Worm (Caenorhabditis elegans) whole organism, late embryonic: Measurements from ENCODE around the gene F52C6.2.

Source experiments
- C08G9.2 ChIP-seq: sonication (generic microtip); optimal IDR thresholded peaks from 2 replicates; lab custom pipeline; 2016; ENCODE audit warnings: mild to moderate bottlenecking, missing genetic modification characterization, moderate library complexity, missing compliant biosample characterization
- K09A11.1 ChIP-seq: sonication (generic microtip); optimal IDR thresholded peaks from 2 replicates; lab custom pipeline; 2017; ENCODE audit warnings: antibody characterized with exemption, mild to moderate bottlenecking, missing genetic modification characterization, missing compliant biosample characterization; ENCODE audit not compliant: insufficient read depth
- ceh-14 ChIP-seq: sonication (generic microtip); optimal IDR thresholded peaks from 2 replicates; lab custom pipeline; 2016; ENCODE audit warnings: missing genotype, missing genetic modification characterization, missing compliant biosample characterization
- ceh-30 ChIP-seq: fragments of 150-350 bp; optimal IDR thresholded peaks from 2 replicates; lab custom pipeline; 2014; ENCODE audit warnings: missing biosample characterization, missing genetic modification characterization
- ceh-34 ChIP-seq: sonication (generic microtip); optimal IDR thresholded peaks from 2 replicates; lab custom pipeline; 2016; ENCODE audit warnings: mild to moderate bottlenecking, missing genetic modification characterization, missing compliant biosample characterization
- ceh-45 ChIP-seq: fragments of 200-800 bp; sonication (Bioruptor generic); IDR thresholded peaks from 2 replicates; pipeline ENCODE4 v1.3.6; 2022; ENCODE audit warnings: missing genetic modification reagents, missing genetic modification characterization, missing compliant biosample characterization
- ceh-6 ChIP-seq: fragments of 200-800 bp; sonication (Bioruptor generic); optimal IDR thresholded peaks from 2 replicates; lab custom pipeline; 2018; ENCODE audit warnings: mild to moderate bottlenecking, missing genetic modification characterization, missing compliant biosample characterization
- ceh-9 ChIP-seq: sonication (generic microtip); optimal IDR thresholded peaks from 2 replicates; lab custom pipeline; 2016; ENCODE audit warnings: mild to moderate bottlenecking, missing genetic modification characterization, inconsistent platforms, missing compliant biosample characterization
- che-1 ChIP-seq: sonication (generic microtip); optimal IDR thresholded peaks from 2 replicates; lab custom pipeline; 2016; ENCODE audit warnings: mild to moderate bottlenecking, missing genetic modification characterization, missing compliant biosample characterization
- dmd-4 ChIP-seq: sonication (generic microtip); optimal IDR thresholded peaks from 2 replicates; lab custom pipeline; 2016; ENCODE audit warnings: borderline replicate concordance, missing genetic modification characterization, missing compliant biosample characterization
- elt-4 ChIP-seq: sonication (generic microtip); optimal IDR thresholded peaks from 2 replicates; lab custom pipeline; 2016; ENCODE audit warnings: missing genetic modification characterization, missing compliant biosample characterization
- eyg-1 ChIP-seq: sonication (generic microtip); optimal IDR thresholded peaks from 2 replicates; lab custom pipeline; 2016; ENCODE audit warnings: missing genotype, missing genetic modification characterization, missing compliant biosample characterization
- fax-1 ChIP-seq: sonication (generic microtip); optimal IDR thresholded peaks from 2 replicates; lab custom pipeline; 2016; ENCODE audit warnings: missing genotype, missing genetic modification characterization, missing compliant biosample characterization
- gmeb-2 ChIP-seq: sonication (generic microtip); optimal IDR thresholded peaks from 2 replicates; lab custom pipeline; 2016; ENCODE audit warnings: missing genetic modification characterization, inconsistent platforms, missing compliant biosample characterization
- hlh-15 ChIP-seq: sonication (generic microtip); optimal IDR thresholded peaks from 2 replicates; lab custom pipeline; 2016; ENCODE audit warnings: missing genetic modification characterization, missing compliant biosample characterization
- hlh-30 ChIP-seq: sonication (generic microtip); optimal IDR thresholded peaks from 2 replicates; lab custom pipeline; 2017; ENCODE audit warnings: antibody characterized with exemption, missing genetic modification characterization, missing compliant biosample characterization; ENCODE audit not compliant: insufficient read depth
- hlh-8 ChIP-seq: sonication (generic microtip); optimal IDR thresholded peaks from 2 replicates; lab custom pipeline; 2016; ENCODE audit warnings: missing genotype, missing genetic modification characterization, missing compliant biosample characterization
- lin-11 ChIP-seq: fragments of 200-800 bp; sonication (Bioruptor generic); optimal IDR thresholded peaks from 2 replicates; lab custom pipeline; 2018; ENCODE audit warnings: mild to moderate bottlenecking, missing genetic modification characterization, missing compliant biosample characterization
- nhr-11 ChIP-seq: fragments of 150-350 bp; optimal IDR thresholded peaks from 2 replicates; lab custom pipeline; 2014; ENCODE audit warnings: missing biosample characterization, missing genetic modification characterization
- nhr-232 ChIP-seq: sonication (generic microtip); optimal IDR thresholded peaks from 2 replicates; lab custom pipeline; 2016; ENCODE audit warnings: missing genetic modification characterization, missing compliant biosample characterization
- odd-2 ChIP-seq: sonication (generic microtip); optimal IDR thresholded peaks from 2 replicates; lab custom pipeline; 2017; ENCODE audit warnings: antibody characterized with exemption, mild to moderate bottlenecking, missing genetic modification characterization, missing compliant biosample characterization
- pag-3 ChIP-seq: sonication (generic microtip); optimal IDR thresholded peaks from 2 replicates; lab custom pipeline; 2016; ENCODE audit warnings: missing compliant biosample characterization, missing genetic modification characterization, borderline replicate concordance
- pha-4 ChIP-seq: fragments of 150-350 bp; optimal IDR thresholded peaks from 2 replicates; lab custom pipeline; 2018; ENCODE audit warnings: missing biosample characterization, missing genetic modification reagents, missing genetic modification characterization
- pros-1 ChIP-seq: fragments of 150-350 bp; optimal IDR thresholded peaks from 2 replicates; lab custom pipeline; 2014; ENCODE audit warnings: missing biosample characterization, missing genetic modification reagents, missing genetic modification characterization
- ref-2 ChIP-seq: sonication (generic microtip); optimal IDR thresholded peaks from 2 replicates; lab custom pipeline; 2016; ENCODE audit warnings: missing genetic modification characterization, missing compliant biosample characterization
- rnt-1 ChIP-seq: sonication (generic microtip); optimal IDR thresholded peaks from 2 replicates; lab custom pipeline; 2016; ENCODE audit warnings: missing genetic modification characterization, missing compliant biosample characterization
- syd-9 ChIP-seq: sonication (generic microtip); optimal IDR thresholded peaks from 2 replicates; lab custom pipeline; 2016; ENCODE audit warnings: mild to moderate bottlenecking, missing genetic modification characterization, moderate library complexity, missing compliant biosample characterization
- tbx-7 ChIP-seq: sonication (generic microtip); optimal IDR thresholded peaks from 2 replicates; lab custom pipeline; 2016; ENCODE audit warnings: missing genotype, missing genetic modification characterization, missing compliant biosample characterization
- ttx-3 ChIP-seq: sonication (generic microtip); optimal IDR thresholded peaks from 2 replicates; lab custom pipeline; 2016; ENCODE audit warnings: missing genetic modification reagents, missing genetic modification characterization, missing compliant biosample characterization
- unc-3 ChIP-seq, 2 experiments: fragments of 200-800 bp in 1 of 2; sonication (Bioruptor generic) in 1 of 2; sonication (generic microtip) in 1 of 2; conservative IDR thresholded peaks in 1 of 2; optimal IDR thresholded peaks in 1 of 2; 2 replicates each; pipeline versions ENCODE4 v1.3.6 to Lab custom; 2016 to 2022; ENCODE audit warnings: missing compliant biosample characterization in 2 of 2, missing genetic modification characterization in 2 of 2, missing genetic modification reagents in 1 of 2
- unc-42 ChIP-seq: sonication (generic microtip); optimal IDR thresholded peaks from 2 replicates; lab custom pipeline; 2016; ENCODE audit warnings: missing genotype, missing genetic modification characterization, missing compliant biosample characterization
- unc-86 ChIP-seq: sonication (generic microtip); optimal IDR thresholded peaks from 2 replicates; lab custom pipeline; 2016; ENCODE audit warnings: missing genetic modification characterization, missing compliant biosample characterization
- ztf-16 ChIP-seq: sonication (generic microtip); optimal IDR thresholded peaks from 2 replicates; lab custom pipeline; 2017; ENCODE audit warnings: missing genetic modification characterization, missing compliant biosample characterization

Gene F52C6.2

ce11 chrII:1897936-1898335, 28.3 kb upstream of the F52C6.2 start, which contains the start of gene C46F9.6:
Gene C46F9.6 (plus strand): TSS chrII:1898236.
- TF ChIP-seq unc-3 (GFP tag; conservative IDR thresholded peaks at IDR 0.05; lab: Robert Waterston, UW): no peak
- no peak for TF ChIP-seq unc-3 (tag; optimal IDR thresholded peaks at IDR 0.05; lab: Kevin White, UChicago)
- TF ChIP-seq ceh-6 (GFP tag; lab: Kevin White, UChicago): no peak
- no peak for TF ChIP-seq K09A11.1 (tag; lab: Kevin White, UChicago)
- TF ChIP-seq ceh-34 (tag; lab: Kevin White, UChicago): no peak
- no peak for TF ChIP-seq ztf-16 (tag; lab: Kevin White, UChicago)

- no peak for TF ChIP-seq ceh-14
- no peak for TF ChIP-seq hlh-30 (tag; lab: Kevin White, UChicago)
- TF ChIP-seq ceh-30: no peak
- no peak for TF ChIP-seq ref-2 (tag; lab: Kevin White, UChicago)
- TF ChIP-seq ceh-6 (GFP tag; lab: Kevin White, UChicago): no peak
- no peak for TF ChIP-seq nhr-232 (tag; lab: Kevin White, UChicago)
- TF ChIP-seq che-1 (tag; lab: Kevin White, UChicago): no peak
- no peak for TF ChIP-seq pag-3
- no peak for TF ChIP-seq unc-42
- no peak for TF ChIP-seq tbx-7 (tag; lab: Kevin White, UChicago)
- no peak for TF ChIP-seq pros-1 (tag; lab: Kevin White, UChicago)
- no peak for TF ChIP-seq lin-11 (tag; lab: Kevin White, UChicago)
These were observed 26.3 kb upstream of the F52C6.2 start, which contains the start of gene math-24 for ce11 chrII:1899934-1900333. Gene math-24 (plus strand): TSS chrII:1900234.

- TF ChIP-seq elt-4: no peak
- no peak for TF ChIP-seq gmeb-2 (tag; lab: Kevin White, UChicago)
- no peak for TF ChIP-seq ztf-16 (tag; lab: Kevin White, UChicago)
- TF ChIP-seq ceh-30: no peak
- no peak for TF ChIP-seq ceh-9 (tag; lab: Kevin White, UChicago)
- no peak for TF ChIP-seq pha-4 (tag; lab: Kevin White, UChicago)
- no peak for TF ChIP-seq ceh-6 (GFP tag; lab: Kevin White, UChicago)
- TF ChIP-seq unc-86 (tag; lab: Kevin White, UChicago): no peak
- no peak for TF ChIP-seq nhr-232 (tag; lab: Kevin White, UChicago)
- TF ChIP-seq lin-11 (tag; lab: Kevin White, UChicago): no peak
- no peak for TF ChIP-seq hlh-8 (tag; lab: Kevin White, UChicago)
- TF ChIP-seq eyg-1 (tag; lab: Kevin White, UChicago): no peak
- no peak for TF ChIP-seq ceh-34 (tag; lab: Kevin White, UChicago)
- TF ChIP-seq C08G9.2 (tag; lab: Kevin White, UChicago): no peak
- TF ChIP-seq hlh-15 (tag; lab: Kevin White, UChicago): no peak
- TF ChIP-seq rnt-1 (tag; lab: Kevin White, UChicago): no peak
- no peak for TF ChIP-seq syd-9 (tag; lab: Kevin White, UChicago)
- no peak for TF ChIP-seq fax-1
- TF ChIP-seq odd-2 (tag; lab: Kevin White, UChicago): no peak
These were observed 24.3 kb upstream of the F52C6.2 start, which contains the start of gene math-23 for ce11 chrII:1901981-1902380. Gene math-23 (plus strand): TSS chrII:1902281.

- TF ChIP-seq pha-4 (tag; lab: Kevin White, UChicago): no peak
- TF ChIP-seq unc-42: no peak
- TF ChIP-seq dmd-4 (tag; lab: Kevin White, UChicago): no peak
- no peak for TF ChIP-seq C08G9.2 (tag; lab: Kevin White, UChicago)
- no peak for TF ChIP-seq hlh-15 (tag; lab: Kevin White, UChicago)
- no peak for TF ChIP-seq pros-1 (tag; lab: Kevin White, UChicago)
- no peak for TF ChIP-seq nhr-11 (tag; lab: Kevin White, UChicago)
- TF ChIP-seq unc-3 (GFP tag; conservative IDR thresholded peaks at IDR 0.05; lab: Robert Waterston, UW): no peak
- no peak for TF ChIP-seq unc-3 (tag; optimal IDR thresholded peaks at IDR 0.05; lab: Kevin White, UChicago)
- TF ChIP-seq ttx-3 (tag; lab: Kevin White, UChicago): no peak
- no peak for TF ChIP-seq ceh-45 (GFP tag; lab: Robert Waterston, UW)
These were observed 21.2 kb upstream of the F52C6.2 start, which contains the start of gene math-22 for ce11 chrII:1905104-1905503. Gene math-22 (plus strand): TSS chrII:1905404.
